Comparison of ENCODE assay signal across 1 fruit fly cellular context in genomic region chr3L:9692892-9693551, dm6.
TF ChIP-seq lines count a peak whose summit lies in the region.

No protein-coding gene starts in this region.

TF ChIP-seq in whole organism, embryonic, 481 proteins besides CTCF, POLR2A, EP300 and RAD21 (continued from another document):
- TF ChIP-seq CG14965 (GFP tag; optimal IDR thresholded peaks at IDR 0.05; lab: Kevin White, UChicago; ENCODE audit: borderline replicate concordance) (peak; percentile 77), CG15073 (GFP tag; optimal IDR thresholded peaks at IDR 0.05; lab: Kevin White, UChicago) (peak; percentile 71), CG12299 (tag; optimal IDR thresholded peaks at IDR 0.05; lab: Kevin White, UChicago) (peak; percentile 86), ttk (GFP tag; IDR thresholded peaks at IDR 0.05; lab: Robert Waterston, UW) (peak; percentile 84), Dip2 (GFP tag; IDR thresholded peaks at IDR 0.05; lab: Robert Waterston, UW) (peak; percentile 21; the same call in 1 of the 2 replicates), CG10565 (GFP tag; optimal IDR thresholded peaks at IDR 0.05; lab: Kevin White, UChicago) (peak; percentile 88), br (optimal IDR thresholded peaks at IDR 0.05; lab: Kevin White, UChicago) (no peak), CG6689 (GFP tag; IDR thresholded peaks at IDR 0.05; lab: Robert Waterston, UW) (peak; percentile 94), CG9437 (GFP tag; optimal IDR thresholded peaks at IDR 0.05; lab: Kevin White, UChicago) (peak; percentile 95), CG8944 (GFP tag; optimal IDR thresholded peaks at IDR 0.05; lab: Kevin White, UChicago) (peak; percentile 96), CG3281 (GFP tag; optimal IDR thresholded peaks at IDR 0.05; lab: Kevin White, UChicago) (peak; percentile 97), tll (GFP tag; optimal IDR thresholded peaks at IDR 0.05; lab: Kevin White, UChicago) (peak; percentile 19 to 34), ap (GFP tag; IDR thresholded peaks at IDR 0.05; lab: Robert Waterston, UW) (peak; percentile 75; the same call in 1 of the 2 replicates), tin (GFP tag; optimal IDR thresholded peaks at IDR 0.05; lab: Kevin White, UChicago) (peak; percentile 96), btn (GFP tag; optimal IDR thresholded peaks at IDR 0.05; lab: Kevin White, UChicago) (peak; percentile 90), bowl (GFP tag; IDR thresholded peaks at IDR 0.05; lab: Robert Waterston, UW) (peak; percentile 33; the same call in 1 of the 2 replicates), z (GFP tag; IDR thresholded peaks at IDR 0.05; lab: Robert Waterston, UW) (no peak), CG12236 (GFP tag; optimal IDR thresholded peaks at IDR 0.05; lab: Kevin White, UChicago) (peak; percentile 94), CG3407 (GFP tag; optimal IDR thresholded peaks at IDR 0.05; lab: Kevin White, UChicago) (peak; percentile 85), chinmo (GFP tag; IDR thresholded peaks at IDR 0.05; lab: Robert Waterston, UW; ENCODE audit: partially characterized antibody) (0 out of 4 replicates have a peak, but pooled peaks have one; percentile 16), stwl (tag; optimal IDR thresholded peaks at IDR 0.05; lab: Kevin White, UChicago) (no peak), CG13123 (GFP tag; optimal IDR thresholded peaks at IDR 0.05; lab: Kevin White, UChicago) (peak; percentile 82), Dfd (GFP tag; optimal IDR thresholded peaks at IDR 0.05; lab: Kevin White, UChicago) (no peak), kah (GFP tag; optimal IDR thresholded peaks at IDR 0.05; lab: Kevin White, UChicago) (no peak), Hey (tag; optimal IDR thresholded peaks at IDR 0.05; lab: Kevin White, UChicago) (peak; percentile 54), gcm2 (GFP tag; optimal IDR thresholded peaks at IDR 0.05; lab: Kevin White, UChicago) (peak; percentile 91), CG10274 (GFP tag; optimal IDR thresholded peaks at IDR 0.05; lab: Kevin White, UChicago) (peak; percentile 94), CG6765 (GFP tag; optimal IDR thresholded peaks at IDR 0.05; lab: Kevin White, UChicago) (peak; percentile 95), Hr78 (GFP tag; optimal IDR thresholded peaks at IDR 0.05; lab: Kevin White, UChicago) (peak in 1 of 2 experiments; percentile 91), amos (GFP tag; IDR thresholded peaks at IDR 0.05; lab: Robert Waterston, UW; ENCODE audit: partially characterized antibody) (no peak), NfI (GFP tag; optimal IDR thresholded peaks at IDR 0.05; lab: Kevin White, UChicago) (peak; percentile 94), tup (GFP tag; optimal IDR thresholded peaks at IDR 0.05; lab: Kevin White, UChicago) (peak; percentile 92), Scr (GFP tag; IDR thresholded peaks at IDR 0.05; lab: Robert Waterston, UW; ENCODE audit: partially characterized antibody) (no peak), CG5953 (GFP tag; IDR thresholded peaks at IDR 0.05; lab: Robert Waterston, UW) (no peak; the same call in 1 of the 2 replicates), CG10543 (GFP tag; optimal IDR thresholded peaks at IDR 0.05; lab: Kevin White, UChicago) (peak; percentile 98), Doc2 (GFP tag; IDR thresholded peaks at IDR 0.05; lab: Robert Waterston, UW) (peak; percentile 69), CG11247 (GFP tag; IDR thresholded peaks at IDR 0.05; lab: Robert Waterston, UW) (peak; percentile 84), psq (GFP tag; optimal IDR thresholded peaks at IDR 0.05; lab: Kevin White, UChicago) (peak; percentile 84), sug (tag; optimal IDR thresholded peaks at IDR 0.05; lab: Kevin White, UChicago) (peak; percentile 64), D (optimal IDR thresholded peaks at IDR 0.05; lab: Kevin White, UChicago) (no peak), D (GFP tag; optimal IDR thresholded peaks at IDR 0.05; lab: Kevin White, UChicago) (peak; percentile 97), CG18476 (GFP tag; optimal IDR thresholded peaks at IDR 0.05; lab: Kevin White, UChicago) (peak; percentile 97), tap (tag; optimal IDR thresholded peaks at IDR 0.05; lab: Kevin White, UChicago) (peak; percentile 87), ranshi (GFP tag; IDR thresholded peaks at IDR 0.05; lab: Robert Waterston, UW) (peak; percentile 86), bigmax (GFP tag; optimal IDR thresholded peaks at IDR 0.05; lab: Kevin White, UChicago) (peak; percentile 89), CG11085 (GFP tag; IDR thresholded peaks at IDR 0.05; lab: Robert Waterston, UW) (0 out of 2 replicates have a peak, but pooled peaks have one; percentile 53), pan (optimal IDR thresholded peaks at IDR 0.05; lab: Kevin White, UChicago) (no peak), pan (GFP tag; optimal IDR thresholded peaks at IDR 0.05 in 1 of 2, IDR thresholded peaks at IDR 0.05 in 1 of 2) (peak; percentile 27 to 83), dan (GFP tag; IDR thresholded peaks at IDR 0.05; lab: Robert Waterston, UW) (peak; percentile 63; the same call in 1 of the 2 replicates), CG18619 (GFP tag; optimal IDR thresholded peaks at IDR 0.05; lab: Kevin White, UChicago) (peak; percentile 98), zfh1 (GFP tag; IDR thresholded peaks at IDR 0.05; lab: Robert Waterston, UW) (peak; percentile 69; the same call in 2 of the 3 replicates), crp (GFP tag; optimal IDR thresholded peaks at IDR 0.05; lab: Kevin White, UChicago) (peak in 1 of 2 experiments; percentile 66), TFAM (GFP tag; optimal IDR thresholded peaks at IDR 0.05; lab: Kevin White, UChicago) (peak; percentile 85), D19A (tag; optimal IDR thresholded peaks at IDR 0.05; lab: Kevin White, UChicago) (peak; percentile 99), CG8478 (optimal IDR thresholded peaks at IDR 0.05; lab: Kevin White, UChicago) (no peak), pho (GFP tag; optimal IDR thresholded peaks at IDR 0.05; lab: Kevin White, UChicago) (peak; percentile 98), Pdp1 (GFP tag; optimal IDR thresholded peaks at IDR 0.05; lab: Kevin White, UChicago) (peak; percentile 93 to 97), CG10209 (GFP tag; optimal IDR thresholded peaks at IDR 0.05; lab: Kevin White, UChicago) (peak; percentile 97), CG9876 (GFP tag; optimal IDR thresholded peaks at IDR 0.05; lab: Kevin White, UChicago) (peak; percentile 95), pfk (GFP tag; optimal IDR thresholded peaks at IDR 0.05; lab: Kevin White, UChicago) (no peak), lab (GFP tag; optimal IDR thresholded peaks at IDR 0.05; lab: Kevin White, UChicago) (peak; percentile 97), gem (tag; optimal IDR thresholded peaks at IDR 0.05; lab: Kevin White, UChicago) (peak; percentile 98), Rx (GFP tag; IDR thresholded peaks at IDR 0.05; lab: Robert Waterston, UW) (peak; percentile 67), CG10431 (GFP tag; optimal IDR thresholded peaks at IDR 0.05; lab: Kevin White, UChicago) (peak; percentile 84), HmgD (GFP tag; optimal IDR thresholded peaks at IDR 0.05; lab: Kevin White, UChicago) (peak; percentile 95), CG14050 (GFP tag; IDR thresholded peaks at IDR 0.05; lab: Robert Waterston, UW) (peak; percentile 72), CG9727 (GFP tag; optimal IDR thresholded peaks at IDR 0.05; lab: Kevin White, UChicago) (peak; percentile 98), Adf1 (GFP tag; IDR thresholded peaks at IDR 0.05; lab: Robert Waterston, UW) (no peak), Atf6 (GFP tag; IDR thresholded peaks at IDR 0.05; lab: Robert Waterston, UW) (peak; percentile 94), en (GFP tag; optimal IDR thresholded peaks at IDR 0.05; lab: Kevin White, UChicago) (peak; percentile 94), H2.0 (GFP tag; IDR thresholded peaks at IDR 0.05; lab: Robert Waterston, UW) (peak; percentile 88), stc (GFP tag; IDR thresholded peaks at IDR 0.05; lab: Robert Waterston, UW) (peak; percentile 88), Abd-B (GFP tag; optimal IDR thresholded peaks at IDR 0.05; lab: Kevin White, UChicago) (peak; percentile 95), Dbx (GFP tag; IDR thresholded peaks at IDR 0.05; lab: Robert Waterston, UW) (peak; percentile 93), lola (GFP tag; optimal IDR thresholded peaks at IDR 0.05; lab: Kevin White, UChicago) (peak in 1 of 3 experiments; percentile 95), CkIIα-i1 (GFP tag; IDR thresholded peaks at IDR 0.05; lab: Robert Waterston, UW) (0 out of 2 replicates have a peak, but pooled peaks have one; percentile 27), inv (GFP tag; IDR thresholded peaks at IDR 0.05; lab: Robert Waterston, UW; ENCODE audit: partially characterized antibody) (no peak), Sox100B (GFP tag; optimal IDR thresholded peaks at IDR 0.05; lab: Kevin White, UChicago) (peak; percentile 99), Hmr (GFP tag; optimal IDR thresholded peaks at IDR 0.05; lab: Kevin White, UChicago) (peak; percentile 97), scrt (GFP tag; optimal IDR thresholded peaks at IDR 0.05; lab: Kevin White, UChicago) (peak; percentile 90), Dll (GFP tag; IDR thresholded peaks at IDR 0.05; lab: Robert Waterston, UW; ENCODE audit: partially characterized antibody) (no peak), CG12659 (GFP tag; optimal IDR thresholded peaks at IDR 0.05; lab: Kevin White, UChicago) (peak; percentile 98), CG11398 (GFP tag; optimal IDR thresholded peaks at IDR 0.05; lab: Kevin White, UChicago) (peak; percentile 93), CG17328 (GFP tag; IDR thresholded peaks at IDR 0.05; lab: Robert Waterston, UW) (peak; percentile 83), Fer1 (GFP tag; optimal IDR thresholded peaks at IDR 0.05; lab: Kevin White, UChicago) (peak; percentile 95), CG4360 (GFP tag; IDR thresholded peaks at IDR 0.05; lab: Robert Waterston, UW) (no peak), ac (GFP tag; optimal IDR thresholded peaks at IDR 0.05; lab: Kevin White, UChicago) (no peak), CG16813 (GFP tag; IDR thresholded peaks at IDR 0.05; lab: Robert Waterston, UW; ENCODE audit: partially characterized antibody) (no peak), CG17912 (GFP tag; optimal IDR thresholded peaks at IDR 0.05; lab: Kevin White, UChicago) (peak; percentile 64), trh (GFP tag; optimal IDR thresholded peaks at IDR 0.05; lab: Kevin White, UChicago) (peak; percentile 89), CG12071 (GFP tag; optimal IDR thresholded peaks at IDR 0.05; lab: Kevin White, UChicago) (peak; percentile 81), chif (GFP tag; optimal IDR thresholded peaks at IDR 0.05; lab: Kevin White, UChicago) (peak; percentile 96 to 98), bcd (GFP tag; optimal IDR thresholded peaks at IDR 0.05; lab: Kevin White, UChicago) (peak; percentile 98), CG7963 (GFP tag; IDR thresholded peaks at IDR 0.05; lab: Robert Waterston, UW; ENCODE audit: partially characterized antibody) (no peak), CG3065 (GFP tag; optimal IDR thresholded peaks at IDR 0.05; lab: Kevin White, UChicago) (peak; percentile 91), CG8765 (GFP tag; IDR thresholded peaks at IDR 0.05; lab: Robert Waterston, UW) (no peak), NK7.1 (GFP tag; optimal IDR thresholded peaks at IDR 0.05; lab: Kevin White, UChicago) (peak; percentile 94), gfzf (GFP tag; optimal IDR thresholded peaks at IDR 0.05; lab: Kevin White, UChicago) (peak; percentile 20), run (tag; optimal IDR thresholded peaks at IDR 0.05; lab: Kevin White, UChicago) (peak; percentile 85), unc-4 (GFP tag; IDR thresholded peaks at IDR 0.05; lab: Robert Waterston, UW; ENCODE audit: partially characterized antibody) (no peak; the same call in 1 of the 2 replicates), CG18599 (GFP tag; optimal IDR thresholded peaks at IDR 0.05; lab: Kevin White, UChicago) (peak; percentile 97), Myb (GFP tag; optimal IDR thresholded peaks at IDR 0.05; lab: Kevin White, UChicago) (peak; percentile 89), dmrt99B (tag; optimal IDR thresholded peaks at IDR 0.05; lab: Kevin White, UChicago) (peak; percentile 97), CG31224 (GFP tag; IDR thresholded peaks at IDR 0.05; lab: Robert Waterston, UW) (peak; percentile 81), pb (GFP tag; optimal IDR thresholded peaks at IDR 0.05; lab: Kevin White, UChicago) (peak; percentile 96), ERR (GFP tag; optimal IDR thresholded peaks at IDR 0.05; lab: Kevin White, UChicago) (peak; percentile 93), tio (GFP tag; optimal IDR thresholded peaks at IDR 0.05; lab: Kevin White, UChicago) (peak; percentile 98), ssp (GFP tag; IDR thresholded peaks at IDR 0.05; lab: Robert Waterston, UW) (peak; percentile 87), Vsx1 (GFP tag; optimal IDR thresholded peaks at IDR 0.05; lab: Kevin White, UChicago) (peak; percentile 88), Xrp1 (GFP tag; IDR thresholded peaks at IDR 0.05; lab: Robert Waterston, UW) (peak; percentile 89), CG2129 (GFP tag; IDR thresholded peaks at IDR 0.05; lab: Robert Waterston, UW; ENCODE audit: partially characterized antibody) (no peak), CG31365 (tag; optimal IDR thresholded peaks at IDR 0.05; lab: Kevin White, UChicago) (peak; percentile 68), MBD-R2 (GFP tag; IDR thresholded peaks at IDR 0.05; lab: Robert Waterston, UW) (peak; percentile 62; the same call in 1 of the 2 replicates), CG15601 (tag; optimal IDR thresholded peaks at IDR 0.05; lab: Kevin White, UChicago) (peak; percentile 93), NFAT (GFP tag; IDR thresholded peaks at IDR 0.05; lab: Robert Waterston, UW) (peak; percentile 76)
